Worm (Caenorhabditis elegans): ENCODE results near the gene nex-3.

nex-3 gene

DNA sequence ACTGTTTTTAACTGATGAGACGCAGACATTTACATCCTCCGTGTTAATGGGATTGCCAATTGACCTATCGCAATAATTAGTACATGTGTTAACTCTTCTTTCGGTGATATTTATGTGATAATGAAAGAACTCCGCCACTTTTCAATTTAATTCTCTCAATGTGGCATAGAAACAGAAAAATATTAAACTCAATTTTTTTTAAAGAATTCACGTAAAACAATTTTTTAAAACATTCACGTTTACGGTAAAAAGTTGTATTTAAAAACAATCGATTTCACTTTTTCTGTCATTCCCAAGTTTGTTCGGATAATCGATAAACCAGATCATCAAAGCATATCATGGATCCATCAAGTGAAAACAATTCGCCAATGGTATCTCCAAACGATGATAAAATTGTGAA lies 26.9 kb downstream of the nex-3 start, which contains the start of gene mstr-2:
Gene mstr-2, plus strand, starts transcription at position 301 of the 400 bp plus-strand sequence.
- no peak for TF ChIP-seq lir-3 (tag; optimal IDR thresholded peaks at IDR 0.05; ENCODE audit: poor library complexity)
- no peak for TF ChIP-seq nhr-90 (tag; optimal IDR thresholded peaks at IDR 0.05; ENCODE audit: poor library complexity)
- TF ChIP-seq mep-1 (tag; optimal IDR thresholded peaks at IDR 0.05), result no peak
- TF ChIP-seq nhr-47 (tag; optimal IDR thresholded peaks at IDR 0.05), result no peak
- TF ChIP-seq nhr-19 (GFP tag; conservative IDR thresholded peaks at IDR 0.05), result no peak
- TF ChIP-seq sptf-1 (tag; optimal IDR thresholded peaks at IDR 0.05), result no peak
- TF ChIP-seq ceh-8 (GFP tag; optimal IDR thresholded peaks at IDR 0.05), result no peak
- no peak for TF ChIP-seq fkh-4 (tag; optimal IDR thresholded peaks at IDR 0.05; ENCODE audit: borderline replicate concordance)
- TF ChIP-seq hlh-4 (tag; optimal IDR thresholded peaks at IDR 0.05), result no peak
- TF ChIP-seq unc-62 (GFP tag; optimal IDR thresholded peaks at IDR 0.05), result no peak
- TF ChIP-seq nhr-71 (tag; optimal IDR thresholded peaks at IDR 0.05), result no peak
- no peak for TF ChIP-seq rnt-1 (tag; optimal IDR thresholded peaks at IDR 0.05)
- TF ChIP-seq nhr-12 (tag; optimal IDR thresholded peaks at IDR 0.05), result no peak
- no peak for TF ChIP-seq ces-1 (GFP tag; optimal IDR thresholded peaks at IDR 0.05)
- no peak for TF ChIP-seq mab-9 (GFP tag; IDR thresholded peaks at IDR 0.05)
- no peak for TF ChIP-seq nhr-77 (tag; optimal IDR thresholded peaks at IDR 0.05)
- TF ChIP-seq nhr-84 (tag; optimal IDR thresholded peaks at IDR 0.05), result no peak
- no peak for TF ChIP-seq fos-1 (tag; optimal IDR thresholded peaks at IDR 0.05)
- no peak for TF ChIP-seq sup-37 (GFP tag; optimal IDR thresholded peaks at IDR 0.05)

DNA sequence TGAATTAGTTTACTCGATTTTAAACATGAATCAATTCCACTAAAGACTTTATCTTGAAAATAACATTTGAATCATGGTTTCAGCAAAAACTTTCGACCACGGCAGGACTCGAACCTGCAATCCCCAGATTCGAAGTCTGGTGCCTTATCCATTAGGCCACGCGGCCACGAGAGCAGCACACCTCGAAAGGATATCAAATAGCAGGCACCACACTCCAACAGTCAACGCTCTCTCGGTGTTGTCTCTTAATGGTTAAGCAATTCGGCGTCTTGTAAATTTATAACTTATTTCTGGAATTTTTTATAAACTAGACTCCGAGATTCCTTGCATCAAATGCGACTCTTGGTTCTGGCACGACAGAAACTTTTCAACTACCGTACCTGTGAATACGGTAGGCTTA lies 28.9 kb downstream of the nex-3 start:
- TF ChIP-seq alr-1 (tag; optimal IDR thresholded peaks at IDR 0.05; ENCODE audit: borderline replicate concordance) (no peak), hpl-2 (GFP tag; optimal IDR thresholded peaks at IDR 0.05) (no peak), sox-4 (tag; optimal IDR thresholded peaks at IDR 0.05) (no peak), ama-1 (optimal IDR thresholded peaks at IDR 0.05) (no peak), ceh-63 (GFP tag; optimal IDR thresholded peaks at IDR 0.05) (no peak), xbp-1 (tag; optimal IDR thresholded peaks at IDR 0.05) (peak; percentile 44), unc-130 (tag; optimal IDR thresholded peaks at IDR 0.05) (no peak), dsc-1 (tag; optimal IDR thresholded peaks at IDR 0.05) (no peak), egl-13 (tag; optimal IDR thresholded peaks at IDR 0.05) (peak; percentile 24), Y116A8C.19 (tag; optimal IDR thresholded peaks at IDR 0.05; ENCODE audit: borderline replicate concordance) (no peak), zag-1 (tag; optimal IDR thresholded peaks at IDR 0.05) (no peak), nhr-77 (tag; optimal IDR thresholded peaks at IDR 0.05) (no peak), grh-1 (GFP tag; IDR thresholded peaks at IDR 0.05) (peak; percentile 16; the same call in 1 of the 2 replicates), vab-15 (tag; optimal IDR thresholded peaks at IDR 0.05) (no peak), hlh-17 (GFP tag; optimal IDR thresholded peaks at IDR 0.05; ENCODE audit: borderline replicate concordance) (no peak), skn-1 (tag; optimal IDR thresholded peaks at IDR 0.05) (peak; percentile 26), fos-1 (tag; optimal IDR thresholded peaks at IDR 0.05) (peak; percentile 19), nhr-28 (tag; optimal IDR thresholded peaks at IDR 0.05) (no peak), nhr-11 (tag; optimal IDR thresholded peaks at IDR 0.05) (no peak), elt-2 (tag; optimal IDR thresholded peaks at IDR 0.05) (peak; percentile 0), nhr-71 (tag; optimal IDR thresholded peaks at IDR 0.05) (peak; percentile 72), elt-3 (tag; optimal IDR thresholded peaks at IDR 0.05) (peak in 1 of 6 experiments; percentile 50), lsy-2 (tag; optimal IDR thresholded peaks at IDR 0.05) (peak; percentile 73 to 79), pax-3 (tag; optimal IDR thresholded peaks at IDR 0.05) (no peak), lin-13 (GFP tag; optimal IDR thresholded peaks at IDR 0.05) (no peak), nhr-76 (tag; optimal IDR thresholded peaks at IDR 0.05) (no peak), C16A3.4 (tag; optimal IDR thresholded peaks at IDR 0.05) (peak; percentile 57), ceh-88 (GFP tag; IDR thresholded peaks at IDR 0.05) (no peak), nhr-84 (tag; optimal IDR thresholded peaks at IDR 0.05) (no peak), egl-27 (tag; optimal IDR thresholded peaks at IDR 0.05) (no peak), unc-30 (tag; optimal IDR thresholded peaks at IDR 0.05) (no peak), lin-15B (tag; optimal IDR thresholded peaks at IDR 0.05) (no peak), hlh-4 (tag; optimal IDR thresholded peaks at IDR 0.05) (no peak), efl-3 (GFP tag; optimal IDR thresholded peaks at IDR 0.05) (peak; percentile 28), rnt-1 (tag; optimal IDR thresholded peaks at IDR 0.05) (peak; percentile 50), tbx-2 (tag; optimal IDR thresholded peaks at IDR 0.05) (peak; percentile 30), nhr-237 (tag; optimal IDR thresholded peaks at IDR 0.05) (no peak), efl-1 (optimal IDR thresholded peaks at IDR 0.05) (peak; percentile 48 to 54), efl-1 (GFP tag; optimal IDR thresholded peaks at IDR 0.05 in 1 of 2) (peak; percentile 27 to 93), nhr-47 (tag; optimal IDR thresholded peaks at IDR 0.05) (peak; percentile 71)

Measured in whole organism, L1 larva.